Worm (Caenorhabditis elegans) whole organism, L4/young adult: Measurements from ENCODE around the gene srbc-63.

Experiments used
- dao-5 ChIP-seq: sonication (generic microtip); optimal IDR thresholded peaks from 2 replicates; lab custom pipeline; 2016; ENCODE audit warnings: missing genotype, missing genetic modification characterization, moderate library complexity, missing compliant biosample characterization
- him-1 ChIP-seq: sonication (generic microtip); optimal IDR thresholded peaks from 2 replicates; lab custom pipeline; 2016; ENCODE audit warnings: missing genotype, missing genetic modification reagents, missing genetic modification characterization, missing compliant biosample characterization

- no peak for TF ChIP-seq him-1
- TF ChIP-seq dao-5 (tag; lab: Kevin White, UChicago), result no peak
Measured at ce11 chrV:15369707-15370106, 42.8 kb downstream of the srbc-63 start, which contains the start of gene nhr-269.
